Worm (Caenorhabditis elegans) whole organism, L4 larva: ENCODE measurements around the gene C54F6.15.
A peak's percentile ranks its signal among the peaks of the same experiment; 100 is the strongest.
"Not testable (repeated sequence)": the region's sequence is repeated elsewhere in the genome, so short reads cannot be mapped to it uniquely, and the experiment has no call there.

Experiments
- F49E8.2 ChIP-seq: sonication (generic microtip); optimal IDR thresholded peaks from 2 replicates; lab custom pipeline; 2016; ENCODE audit warnings: missing compliant biosample characterization, mild to moderate bottlenecking, missing genetic modification characterization, borderline replicate concordance
- T26A8.4 ChIP-seq: fragments of 200-800 bp; sonication (Bioruptor generic); IDR thresholded peaks from 2 replicates; pipeline ENCODE4 v1.3.6; 2022; ENCODE audit warnings: missing genetic modification characterization, missing compliant biosample characterization
- Y48G9A.11 ChIP-seq: fragments of 200-800 bp; sonication (Bioruptor generic); IDR thresholded peaks from 2 replicates; pipeline ENCODE4 v1.3.6; 2022; ENCODE audit warnings: missing genetic modification reagents, missing genetic modification characterization, missing compliant biosample characterization
- Y75B8A.6 ChIP-seq: fragments of 200-800 bp; sonication (Bioruptor generic); IDR thresholded peaks from 2 replicates; pipeline ENCODE4 v1.3.6; 2022; ENCODE audit warnings: missing genetic modification reagents, missing genetic modification characterization, missing compliant biosample characterization
- aha-1 ChIP-seq: fragments of 150-350 bp; peaks from one replicate; lab custom pipeline; 2014; ENCODE audit warnings: missing biosample characterization, missing genetic modification characterization
- aly-2 ChIP-seq: sonication (generic microtip); optimal IDR thresholded peaks from 2 replicates; lab custom pipeline; 2018; ENCODE audit warnings: missing biosample characterization, missing genetic modification characterization
- ceh-28 ChIP-seq: fragments of 150-350 bp; optimal IDR thresholded peaks from 2 replicates; lab custom pipeline; 2014; ENCODE audit warnings: missing biosample characterization, missing genetic modification reagents, missing genetic modification characterization
- ceh-44 ChIP-seq: fragments of 200-800 bp; sonication (Bioruptor generic); IDR thresholded peaks from 2 replicates; pipeline ENCODE4 v1.3.6; 2022; ENCODE audit warnings: missing genetic modification reagents, missing genetic modification characterization, missing compliant biosample characterization
- ceh-62 ChIP-seq: sonication (generic microtip); optimal IDR thresholded peaks from 2 replicates; lab custom pipeline; 2017; ENCODE audit warnings: missing biosample characterization, missing genetic modification characterization
- dmd-6 ChIP-seq: fragments of 200-800 bp; sonication (Bioruptor generic); IDR thresholded peaks from 2 replicates; pipeline ENCODE4 v1.3.6; 2022; ENCODE audit warnings: missing genetic modification reagents, missing genetic modification characterization, missing compliant biosample characterization
- dmd-9 ChIP-seq: fragments of 200-800 bp; sonication (Bioruptor generic); IDR thresholded peaks from 2 replicates; pipeline ENCODE4 v1.3.6; 2022; ENCODE audit warnings: missing genetic modification reagents, missing genetic modification characterization, missing compliant biosample characterization
- duxl-1 ChIP-seq: sonication (generic microtip); optimal IDR thresholded peaks from 2 replicates; lab custom pipeline; 2016; ENCODE audit warnings: mild to moderate bottlenecking, missing genetic modification characterization, moderate library complexity, missing compliant biosample characterization; ENCODE audit not compliant: poor library complexity
- egl-27 ChIP-seq: sonication (generic microtip); optimal IDR thresholded peaks from 3 replicates; lab custom pipeline; 2017; ENCODE audit warnings: missing biosample characterization, missing genetic modification reagents, missing genetic modification characterization
- gei-8 ChIP-seq: fragments of 200-800 bp; sonication (Bioruptor generic); optimal IDR thresholded peaks from 2 replicates; lab custom pipeline; 2018; ENCODE audit warnings: mild to moderate bottlenecking, missing genetic modification characterization, missing compliant biosample characterization
- hlh-30 ChIP-seq: sonication (generic microtip); optimal IDR thresholded peaks from 2 replicates; lab custom pipeline; 2017; ENCODE audit warnings: antibody characterized with exemption, mild to moderate bottlenecking, missing genetic modification characterization, missing compliant biosample characterization; ENCODE audit not compliant: insufficient read depth
- hmg-1.1 ChIP-seq: fragments of 200-800 bp; sonication (Bioruptor generic); IDR thresholded peaks from 2 replicates; pipeline ENCODE4 v1.3.6; 2022; ENCODE audit warnings: missing genetic modification reagents, missing genetic modification characterization, missing compliant biosample characterization
- jun-1 ChIP-seq: fragments of 150-350 bp; optimal IDR thresholded peaks from 2 replicates; lab custom pipeline; 2014; ENCODE audit warnings: missing biosample characterization, missing genetic modification reagents, missing genetic modification characterization
- lin-15B ChIP-seq: fragments of 150-350 bp; sonication (generic microtip); optimal IDR thresholded peaks from 3 replicates; lab custom pipeline; 2014; ENCODE audit warnings: missing biosample characterization, missing genetic modification characterization
- madf-9 ChIP-seq: fragments of 200-800 bp; sonication (Bioruptor generic); conservative IDR thresholded peaks from 2 replicates; pipeline ENCODE4 v1.3.6; 2022; ENCODE audit warnings: missing genetic modification reagents, missing genetic modification characterization, missing compliant biosample characterization
- mdl-1 ChIP-seq, 2 experiments: fragments of 150-350 bp in 1 of 2; sonication (generic microtip) in 1 of 2; optimal IDR thresholded peaks; 2 replicates each; lab custom pipeline; 2014 to 2017; ENCODE audit warnings: missing biosample characterization in 2 of 2, missing genetic modification characterization in 2 of 2
- mxl-3 ChIP-seq: fragments of 200-800 bp; sonication (Bioruptor generic); optimal IDR thresholded peaks from 2 replicates; lab custom pipeline; 2018; ENCODE audit warnings: mild to moderate bottlenecking, missing genetic modification characterization, missing compliant biosample characterization
- nhr-102 ChIP-seq: sonication (generic microtip); optimal IDR thresholded peaks from 2 replicates; lab custom pipeline; 2016; ENCODE audit warnings: mild to moderate bottlenecking, missing genetic modification characterization, moderate library complexity, missing compliant biosample characterization
- nhr-11 ChIP-seq: fragments of 150-350 bp; optimal IDR thresholded peaks from 2 replicates; lab custom pipeline; 2014; ENCODE audit warnings: missing biosample characterization, missing genetic modification characterization
- nhr-111 ChIP-seq: fragments of 200-800 bp; sonication (Bioruptor generic); optimal IDR thresholded peaks from 2 replicates; lab custom pipeline; 2018; ENCODE audit warnings: mild to moderate bottlenecking, missing genetic modification characterization, missing compliant biosample characterization
- nhr-25 ChIP-seq: sonication (generic microtip); optimal IDR thresholded peaks from 2 replicates; lab custom pipeline; 2017; ENCODE audit warnings: missing genetic modification characterization, mild to moderate bottlenecking, missing compliant biosample characterization, antibody characterized with exemption, moderate library complexity, borderline replicate concordance; ENCODE audit not compliant: insufficient read depth
- nhr-41 ChIP-seq: fragments of 200-800 bp; sonication (Bioruptor generic); IDR thresholded peaks from 2 replicates; pipeline ENCODE4 v1.3.6; 2022; ENCODE audit warnings: missing genetic modification reagents, missing genetic modification characterization, missing compliant biosample characterization
- nhr-42 ChIP-seq: fragments of 200-800 bp; sonication (Bioruptor generic); IDR thresholded peaks from 2 replicates; pipeline ENCODE4 v1.3.6; 2022; ENCODE audit warnings: missing genetic modification characterization, missing compliant biosample characterization
- set-16 ChIP-seq: fragments of 200-800 bp; sonication (Bioruptor generic); IDR thresholded peaks from 2 replicates; pipeline ENCODE4 v1.3.6; 2022; ENCODE audit warnings: missing genetic modification reagents, missing genetic modification characterization, missing compliant biosample characterization
- skn-1 ChIP-seq: fragments of 150-350 bp; optimal IDR thresholded peaks from 2 replicates; lab custom pipeline; 2014; ENCODE audit warnings: missing biosample characterization, missing genetic modification characterization
- spr-1 ChIP-seq: sonication (generic microtip); optimal IDR thresholded peaks from 2 replicates; lab custom pipeline; 2016; ENCODE audit warnings: mild to moderate bottlenecking, missing genetic modification characterization, missing compliant biosample characterization
- tag-97 ChIP-seq: fragments of 200-800 bp; sonication (Bioruptor generic); IDR thresholded peaks from 2 replicates; pipeline ENCODE4 v1.3.6; 2022; ENCODE audit warnings: missing genetic modification characterization, missing compliant biosample characterization
- vab-7 ChIP-seq: fragments of 200-800 bp; sonication (Bioruptor generic); IDR thresholded peaks from 2 replicates; pipeline ENCODE4 v1.3.6; 2022; ENCODE audit warnings: missing genetic modification reagents, missing genetic modification characterization, missing compliant biosample characterization
- zag-1 ChIP-seq: fragments of 150-350 bp; optimal IDR thresholded peaks from 2 replicates; lab custom pipeline; 2014; ENCODE audit warnings: missing biosample characterization, missing genetic modification characterization
- ztf-11 ChIP-seq: fragments of 150-350 bp; optimal IDR thresholded peaks from 2 replicates; lab custom pipeline; 2014; ENCODE audit warnings: missing biosample characterization, missing genetic modification characterization
- ztf-7 ChIP-seq: fragments of 150-350 bp; optimal IDR thresholded peaks from 2 replicates; lab custom pipeline; 2014; ENCODE audit warnings: missing biosample characterization, missing genetic modification characterization

The C54F6.15 gene

DNA sequence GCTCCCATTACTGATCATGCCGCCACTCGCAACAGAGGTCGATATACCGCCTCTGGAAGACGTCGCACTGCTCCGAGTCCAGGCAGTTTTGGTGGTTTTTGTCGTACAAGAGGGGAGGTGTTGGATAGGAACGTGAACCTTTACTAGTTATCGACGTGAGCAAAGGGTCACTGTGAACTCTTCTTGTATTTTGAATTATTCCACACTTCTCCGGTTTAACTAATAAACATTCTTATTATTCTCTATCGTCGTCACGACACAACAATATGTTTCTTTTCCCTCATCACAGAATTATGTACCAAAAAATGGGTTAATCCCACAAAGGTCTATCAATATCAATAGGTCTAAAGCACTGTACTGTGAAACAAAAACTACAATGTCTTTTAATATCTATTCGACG lies 10.7 kb downstream of the C54F6.15 start, which contains the start of gene nhr-171:
Gene nhr-171 (plus strand): TSS at position 301 of the 400 bp plus-strand sequence.
- not testable (repeated sequence) for TF ChIP-seq egl-27 (tag; lab: Kevin White, UChicago); tag-97; ztf-11 (tag; lab: Kevin White, UChicago)
- TF ChIP-seq, all 104 proteins: peak for 0; not testable (repeated sequence) for 104

DNA sequence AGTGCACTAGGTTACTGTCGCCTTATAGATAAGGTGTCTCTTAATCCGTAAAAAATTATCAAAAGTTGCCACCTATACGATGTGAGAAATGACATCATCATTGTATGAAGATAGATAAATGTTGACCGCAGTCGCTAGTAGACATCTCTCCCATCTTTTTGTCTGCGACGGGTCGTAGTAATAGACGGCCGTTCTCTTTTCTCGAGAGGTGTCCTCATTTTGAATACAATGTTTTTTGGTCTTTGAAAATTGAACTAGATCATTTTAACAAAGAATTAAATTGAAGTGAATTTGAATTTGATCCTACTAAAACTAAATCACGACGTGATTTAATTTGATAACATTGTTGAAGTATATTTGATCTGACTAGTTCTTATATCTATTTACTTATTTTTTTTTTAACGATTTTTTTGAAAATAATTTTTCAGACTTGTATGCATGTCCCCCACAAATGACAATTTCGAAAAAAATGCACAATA lies 13.6 kb downstream of the C54F6.15 start, which contains the start of the genes str-31 and nhr-172:
Gene str-31 (minus strand): TSS at position 101 of the 479 bp plus-strand sequence.
Gene nhr-172 (plus strand): TSS at position 429 of the 479 bp plus-strand sequence.
- TF ChIP-seq zag-1 (tag; lab: Kevin White, UChicago) (no peak), nhr-102 (tag; lab: Kevin White, UChicago) (no peak), set-16 (GFP tag; lab: Robert Waterston, UW) (no peak), nhr-11 (tag; lab: Kevin White, UChicago) (no peak), Y48G9A.11 (GFP tag; lab: Robert Waterston, UW) (no peak), ztf-7 (tag; lab: Kevin White, UChicago) (no peak), jun-1 (no peak), Y75B8A.6 (GFP tag; lab: Robert Waterston, UW) (no peak), mxl-3 (no peak), T26A8.4 (no peak), aha-1 (tag; lab: Kevin White, UChicago) (no peak), madf-9 (GFP tag; lab: Robert Waterston, UW) (no peak), ceh-28 (tag; lab: Kevin White, UChicago) (no peak)
- TF ChIP-seq, all 104 proteins: peak for 0

DNA sequence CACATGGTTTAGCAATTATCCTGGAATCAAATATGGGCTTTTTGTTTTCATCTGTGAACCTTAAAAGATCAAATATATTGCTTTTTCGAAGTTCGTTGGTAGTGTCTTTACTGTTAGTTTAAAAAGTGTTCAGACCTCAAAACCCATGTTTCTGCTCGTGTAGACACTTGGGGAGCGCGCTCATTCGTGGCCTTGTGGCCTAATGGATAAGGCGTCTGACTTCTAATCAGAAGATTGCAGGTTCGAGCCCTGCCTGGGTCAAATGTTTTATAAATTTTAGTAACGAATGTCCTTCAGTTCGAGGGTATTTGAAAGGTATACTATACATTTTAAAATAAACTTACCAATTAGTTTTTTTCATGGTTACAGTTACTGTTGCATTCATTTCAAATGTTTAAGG lies 16.0 kb downstream of the C54F6.15 start:
- TF ChIP-seq aly-2 (tag; lab: Kevin White, UChicago) (no peak), dmd-6 (GFP tag; lab: Robert Waterston, UW) (no peak; the same call in 1 of the 2 replicates), ceh-44 (GFP tag; lab: Robert Waterston, UW) (0 out of 2 replicates have a peak, but pooled peaks have one; percentile 3)

DNA sequence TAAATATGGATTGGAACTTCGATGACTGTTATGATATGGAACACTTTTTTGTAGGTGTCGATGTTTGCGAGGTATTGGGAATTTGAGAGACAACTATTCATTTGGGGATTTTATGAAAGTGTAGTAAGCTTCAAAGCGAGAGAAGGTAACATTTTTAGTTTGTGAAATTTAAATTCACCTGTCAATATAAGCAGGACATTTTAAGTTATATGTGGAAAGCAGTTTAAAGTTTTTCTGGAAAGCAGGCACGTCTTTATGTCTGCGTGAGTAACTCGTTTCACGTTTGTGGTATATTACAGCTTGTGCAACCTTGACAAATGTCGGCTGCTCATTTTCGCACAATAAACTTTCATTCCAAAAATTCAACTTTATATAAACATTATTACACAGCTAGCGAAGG lies 17.9 kb downstream of the C54F6.15 start, which contains the start of gene srh-229:
Gene srh-229 (minus strand): TSS at position 101 of the 400 bp plus-strand sequence.
- TF ChIP-seq nhr-25 (tag; lab: Kevin White, UChicago), result no peak
- no peak for TF ChIP-seq nhr-42
- no peak for TF ChIP-seq hmg-1.1 (GFP tag; lab: Robert Waterston, UW)
- no peak for TF ChIP-seq F49E8.2 (tag; lab: Kevin White, UChicago)
- no peak for TF ChIP-seq jun-1
- no peak for TF ChIP-seq dmd-9 (GFP tag; lab: Robert Waterston, UW)
- TF ChIP-seq nhr-41, result no peak
- TF ChIP-seq vab-7, result no peak
- TF ChIP-seq ceh-44 (GFP tag; lab: Robert Waterston, UW), result no peak

DNA sequence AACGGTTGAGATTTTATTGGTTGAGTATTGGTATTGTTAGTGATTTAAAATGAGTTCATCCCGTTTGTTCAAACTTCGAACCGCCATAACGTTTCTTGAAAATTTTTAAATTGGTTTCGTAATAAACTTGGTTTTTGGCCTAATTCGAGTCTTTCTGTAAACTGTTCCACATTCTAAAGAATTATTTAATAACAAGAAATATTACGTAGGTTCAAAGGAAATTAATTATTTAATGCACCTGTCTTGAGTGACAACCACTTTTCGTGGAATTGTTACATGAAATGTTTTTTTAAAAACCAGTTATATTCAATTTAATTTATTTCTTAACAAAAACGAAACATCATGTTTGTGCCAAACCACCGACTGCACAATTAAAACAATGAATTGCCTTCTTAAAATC lies 21.0 kb downstream of the C54F6.15 start:
- TF ChIP-seq madf-9 (GFP tag; lab: Robert Waterston, UW) (no peak), ceh-62 (tag; lab: Kevin White, UChicago) (no peak), Y75B8A.6 (GFP tag; lab: Robert Waterston, UW) (no peak), lin-15B (tag; lab: Kevin White, UChicago) (no peak), spr-1 (no peak), zag-1 (tag; lab: Kevin White, UChicago) (no peak), mdl-1 (tag; optimal IDR thresholded peaks at IDR 0.05; lab: Kevin White, UChicago) (no peak), gei-8 (GFP tag; lab: Kevin White, UChicago) (no peak), vab-7 (no peak), nhr-102 (tag; lab: Kevin White, UChicago) (no peak), Y48G9A.11 (GFP tag; lab: Robert Waterston, UW) (no peak), dmd-6 (GFP tag; lab: Robert Waterston, UW) (no peak), skn-1 (no peak), hlh-30 (tag; lab: Kevin White, UChicago) (no peak), duxl-1 (tag; lab: Kevin White, UChicago) (no peak), nhr-111 (GFP tag; lab: Kevin White, UChicago) (no peak)
